Fruit fly (Drosophila melanogaster) whole organism, embryonic: ENCODE measurements around the gene saturn.

Source experiments
- Adf1 ChIP-seq: fragments of 200-800 bp; sonication (Bioruptor generic); IDR thresholded peaks from 2 replicates; pipeline ENCODE4 v1.3.6; 2022; ENCODE audit warnings: missing biosample characterization, missing genetic modification characterization
- Awh ChIP-seq: fragments of 200-800 bp; sonication (Bioruptor generic); IDR thresholded peaks from 2 replicates; pipeline ENCODE4, ENCODE4 v1.3.6; 2022; ENCODE audit warnings: missing biosample characterization, missing genetic modification characterization
- Bgb ChIP-seq: fragments of 200-800 bp; sonication (Bioruptor generic); IDR thresholded peaks from 2 replicates; pipeline ENCODE4 v1.3.6; 2022; ENCODE audit warnings: missing biosample characterization, missing genetic modification characterization; ENCODE audit not compliant: partially characterized antibody
- BtbVII ChIP-seq: fragments of 200-800 bp; sonication (Bioruptor generic); optimal IDR thresholded peaks from 3 replicates; lab custom pipeline; 2017; ENCODE audit warnings: missing biosample characterization, mild to moderate bottlenecking, missing genetic modification characterization
- CG10267 ChIP-seq: fragments of 200-800 bp; sonication (Bioruptor generic); optimal IDR thresholded peaks from 2 replicates; lab custom pipeline; 2018; ENCODE audit warnings: missing biosample characterization, mild to moderate bottlenecking, missing genetic modification characterization, moderate library complexity
- CG13287 ChIP-seq: fragments of 200-800 bp; sonication (Bioruptor generic); IDR thresholded peaks from 2 replicates; pipeline ENCODE4 v1.3.6; 2022; ENCODE audit warnings: missing biosample characterization, missing genetic modification characterization; ENCODE audit not compliant: partially characterized antibody
- CG14667 ChIP-seq: fragments of 200-800 bp; sonication (Bioruptor generic); IDR thresholded peaks from 2 replicates; pipeline ENCODE4 v1.3.6; 2022; ENCODE audit warnings: missing biosample characterization, missing genetic modification characterization
- CG15011 ChIP-seq: fragments of 200-800 bp; sonication (Bioruptor generic); optimal IDR thresholded peaks from 3 replicates; lab custom pipeline; 2018; ENCODE audit warnings: missing biosample characterization, mild to moderate bottlenecking, missing genetic modification characterization
- CG15269 ChIP-seq: fragments of 200-800 bp; sonication (Bioruptor generic); optimal IDR thresholded peaks from 2 replicates; lab custom pipeline; 2018; ENCODE audit warnings: missing biosample characterization, mild to moderate bottlenecking, missing genetic modification characterization, moderate library complexity
- CG17186 ChIP-seq: fragments of 200-800 bp; sonication (Bioruptor generic); optimal IDR thresholded peaks from 3 replicates; lab custom pipeline; 2017; ENCODE audit warnings: missing biosample characterization, missing genetic modification reagents, missing genetic modification characterization
- CG17802 ChIP-seq: fragments of 200-800 bp; sonication (Bioruptor generic); optimal IDR thresholded peaks from 2 replicates; lab custom pipeline; 2018; ENCODE audit warnings: missing biosample characterization, mild to moderate bottlenecking, missing genetic modification characterization, moderate library complexity
- CG31365 ChIP-seq: fragments of 200-800 bp; sonication (Bioruptor generic); optimal IDR thresholded peaks from 2 replicates; lab custom pipeline; 2018; ENCODE audit warnings: missing biosample characterization, mild to moderate bottlenecking, missing genetic modification characterization
- CG32772 ChIP-seq: fragments of 200-800 bp; sonication (Bioruptor generic); IDR thresholded peaks from 2 replicates; pipeline ENCODE4 v1.3.6; 2022; ENCODE audit warnings: missing biosample characterization, missing genetic modification characterization
- CG34224 ChIP-seq: fragments of 200-800 bp; sonication (Bioruptor generic); IDR thresholded peaks from 3 replicates; pipeline ENCODE4 v1.3.6; 2022; ENCODE audit warnings: missing biosample characterization, missing genetic modification characterization; ENCODE audit not compliant: partially characterized antibody
- CG4360 ChIP-seq: fragments of 200-800 bp; sonication (Bioruptor generic); IDR thresholded peaks from 2 replicates; pipeline ENCODE4 v1.3.6; 2022; ENCODE audit warnings: missing biosample characterization, missing genetic modification characterization
- CG7839 ChIP-seq: fragments of 200-800 bp; sonication (Bioruptor generic); optimal IDR thresholded peaks from 3 replicates; lab custom pipeline; 2018; ENCODE audit warnings: missing biosample characterization, mild to moderate bottlenecking, missing genetic modification characterization, moderate library complexity
- CG7963 ChIP-seq: fragments of 200-800 bp; sonication (Bioruptor generic); IDR thresholded peaks from 3 replicates; pipeline ENCODE4 v1.3.6; 2022; ENCODE audit warnings: missing biosample characterization, missing genetic modification characterization; ENCODE audit not compliant: partially characterized antibody
- CG9817 ChIP-seq: fragments of 200-800 bp; sonication (Bioruptor generic); optimal IDR thresholded peaks from 2 replicates; lab custom pipeline; 2018; ENCODE audit warnings: missing biosample characterization, mild to moderate bottlenecking, missing genetic modification characterization, moderate library complexity
- Camta ChIP-seq: fragments of 200-800 bp; sonication (Bioruptor generic); optimal IDR thresholded peaks from 2 replicates; lab custom pipeline; 2016; ENCODE audit warnings: missing biosample characterization, missing genetic modification characterization
- Dll ChIP-seq: fragments of 200-800 bp; sonication (Bioruptor generic); IDR thresholded peaks from 4 replicates; pipeline ENCODE4 v1.3.6; 2022; ENCODE audit warnings: missing biosample characterization, missing genetic modification characterization; ENCODE audit not compliant: partially characterized antibody
- Drgx ChIP-seq: fragments of 200-800 bp; sonication (Bioruptor generic); IDR thresholded peaks from 2 replicates; pipeline ENCODE4 v1.3.6; 2022; ENCODE audit warnings: missing biosample characterization, missing genetic modification characterization
- Eip74EF ChIP-seq, 2 experiments: fragments of 200-800 bp in 1 of 2; fragments of >200 bp in 1 of 2; sonication (Bioruptor generic) in 1 of 2; optimal IDR thresholded peaks; 2 replicates each; lab custom pipeline; 2017 to 2019; ENCODE audit warnings: missing biosample characterization in 2 of 2, missing genetic modification characterization in 2 of 2, mild to moderate bottlenecking in 1 of 2, moderate library complexity in 1 of 2
- H15 ChIP-seq: fragments of 200-800 bp; sonication (Bioruptor generic); IDR thresholded peaks from 3 replicates; pipeline ENCODE4 v1.3.6; 2022; ENCODE audit warnings: missing biosample characterization, missing genetic modification characterization
- HLH3B ChIP-seq: fragments of 200-800 bp; sonication (Bioruptor generic); IDR thresholded peaks from 2 replicates; pipeline ENCODE4 v1.3.6; 2022; ENCODE audit warnings: missing biosample characterization, missing genetic modification characterization
- Nf-YC ChIP-seq: fragments of 200-800 bp; optimal IDR thresholded peaks from 3 replicates; lab custom pipeline; 2019; ENCODE audit warnings: missing biosample characterization, mild to moderate bottlenecking, missing genetic modification characterization, moderate library complexity
- Rfx ChIP-seq: fragments of 200-800 bp; sonication (Bioruptor generic); IDR thresholded peaks from 2 replicates; pipeline ENCODE4 v1.3.6; 2022; ENCODE audit warnings: missing biosample characterization, missing genetic modification characterization
- Scr ChIP-seq: fragments of 200-800 bp; sonication (Bioruptor generic); IDR thresholded peaks from 2 replicates; pipeline ENCODE4 v1.3.6; 2022; ENCODE audit warnings: missing biosample characterization, missing genetic modification characterization; ENCODE audit not compliant: partially characterized antibody
- Stat92E ChIP-seq, 3 experiments: fragments of >200 bp in 2 of 3; fragments of 200-800 bp in 1 of 3; sonication (Bioruptor generic) in 1 of 3; optimal IDR thresholded peaks; 2 replicates each; lab custom pipeline; 2017 to 2019; ENCODE audit warnings: missing biosample characterization in 3 of 3, missing genetic modification characterization in 3 of 3, mild to moderate bottlenecking in 1 of 3, moderate library complexity in 1 of 3
- bbx ChIP-seq: fragments of 200-800 bp; sonication (Bioruptor generic); IDR thresholded peaks from 2 replicates; pipeline ENCODE4 v1.3.6; 2022; ENCODE audit warnings: missing biosample characterization, missing genetic modification characterization; ENCODE audit not compliant: partially characterized antibody
- ci ChIP-seq: fragments of 200-800 bp; sonication (Bioruptor generic); IDR thresholded peaks from 3 replicates; pipeline ENCODE4 v1.3.6; 2022; ENCODE audit warnings: missing biosample characterization, missing genetic modification characterization
- dmrt99B ChIP-seq: fragments of 200-800 bp; sonication (Bioruptor generic); optimal IDR thresholded peaks from 2 replicates; lab custom pipeline; 2018; ENCODE audit warnings: missing biosample characterization, mild to moderate bottlenecking, missing genetic modification characterization, moderate library complexity
- gce ChIP-seq: fragments of 200-800 bp; sonication (Bioruptor generic); IDR thresholded peaks from 3 replicates; pipeline ENCODE4 v1.3.6; 2022; ENCODE audit warnings: missing biosample characterization, missing genetic modification characterization
- hkb ChIP-seq, 2 experiments: fragments of 200-800 bp in 1 of 2; fragments of >200 bp in 1 of 2; sonication (Bioruptor generic) in 1 of 2; IDR thresholded peaks in 1 of 2; optimal IDR thresholded peaks in 1 of 2; 2 replicates each; pipeline versions ENCODE4 v1.3.6 to Lab custom; 2017 to 2022; ENCODE audit warnings: missing biosample characterization in 1 of 2, missing genetic modification characterization in 1 of 2
- jing ChIP-seq: fragments of 200-800 bp; sonication (Bioruptor generic); optimal IDR thresholded peaks from 2 replicates; lab custom pipeline; 2018; ENCODE audit warnings: missing biosample characterization, mild to moderate bottlenecking, missing genetic modification characterization
- kni ChIP-seq: fragments of 200-800 bp; sonication (Bioruptor generic); optimal IDR thresholded peaks from 3 replicates; lab custom pipeline; 2017; ENCODE audit warnings: mild to moderate bottlenecking, missing biosample characterization, missing genetic modification reagents, missing genetic modification characterization
- lov ChIP-seq, 2 experiments: fragments of 200-800 bp in 1 of 2; fragments of >200 bp in 1 of 2; sonication (Bioruptor generic) in 1 of 2; IDR thresholded peaks in 1 of 2; optimal IDR thresholded peaks in 1 of 2; 2 replicates in 1 of 2; 3 replicates in 1 of 2; pipeline versions ENCODE4 v1.3.6 to Lab custom; 2017 to 2022; ENCODE audit warnings: missing biosample characterization in 1 of 2, missing genetic modification characterization in 1 of 2
- mld ChIP-seq: fragments of 200-800 bp; sonication (Bioruptor generic); IDR thresholded peaks from 3 replicates; pipeline ENCODE4 v1.3.6; 2022; ENCODE audit warnings: missing biosample characterization, missing genetic modification characterization; ENCODE audit not compliant: partially characterized antibody
- onecut ChIP-seq: fragments of 200-800 bp; sonication (Bioruptor generic); IDR thresholded peaks from 2 replicates; pipeline ENCODE4 v1.3.6; 2022; ENCODE audit warnings: missing biosample characterization, missing genetic modification characterization
- sd ChIP-seq: fragments of 200-800 bp; sonication (Bioruptor generic); optimal IDR thresholded peaks from 3 replicates; lab custom pipeline; 2018; ENCODE audit warnings: missing biosample characterization, mild to moderate bottlenecking, missing genetic modification characterization, moderate library complexity
- sna ChIP-seq: fragments of 200-800 bp; sonication (Bioruptor generic); IDR thresholded peaks from 2 replicates; pipeline ENCODE4 v1.3.6; 2022; ENCODE audit warnings: missing biosample characterization, missing genetic modification characterization; ENCODE audit not compliant: partially characterized antibody
- stwl ChIP-seq: fragments of 200-800 bp; sonication (Bioruptor generic); optimal IDR thresholded peaks from 3 replicates; lab custom pipeline; 2018; ENCODE audit warnings: missing biosample characterization, mild to moderate bottlenecking, missing genetic modification characterization, moderate library complexity
- tna ChIP-seq: fragments of 200-800 bp; sonication (Bioruptor generic); IDR thresholded peaks from 2 replicates; pipeline ENCODE4 v1.3.6; 2022; ENCODE audit warnings: missing biosample characterization, missing genetic modification characterization; ENCODE audit not compliant: partially characterized antibody
- toy ChIP-seq: fragments of 200-800 bp; sonication (Bioruptor generic); IDR thresholded peaks from 2 replicates; pipeline ENCODE4 v1.3.6; 2022; ENCODE audit warnings: missing biosample characterization, missing genetic modification characterization
- trem ChIP-seq: fragments of 200-800 bp; optimal IDR thresholded peaks from 3 replicates; lab custom pipeline; 2019; ENCODE audit warnings: missing biosample characterization, mild to moderate bottlenecking, missing genetic modification characterization, moderate library complexity
- twi ChIP-seq: fragments of 200-800 bp; optimal IDR thresholded peaks from 2 replicates; lab custom pipeline; 2019; ENCODE audit warnings: missing biosample characterization, mild to moderate bottlenecking, missing genetic modification characterization, moderate library complexity
- unc-4 ChIP-seq: fragments of 200-800 bp; sonication (Bioruptor generic); IDR thresholded peaks from 2 replicates; pipeline ENCODE4 v1.3.6; 2022; ENCODE audit warnings: missing biosample characterization, missing genetic modification characterization; ENCODE audit not compliant: partially characterized antibody
- yki ChIP-seq: fragments of >200 bp; optimal IDR thresholded peaks from 3 replicates; lab custom pipeline; 2018

saturn gene

DNA sequence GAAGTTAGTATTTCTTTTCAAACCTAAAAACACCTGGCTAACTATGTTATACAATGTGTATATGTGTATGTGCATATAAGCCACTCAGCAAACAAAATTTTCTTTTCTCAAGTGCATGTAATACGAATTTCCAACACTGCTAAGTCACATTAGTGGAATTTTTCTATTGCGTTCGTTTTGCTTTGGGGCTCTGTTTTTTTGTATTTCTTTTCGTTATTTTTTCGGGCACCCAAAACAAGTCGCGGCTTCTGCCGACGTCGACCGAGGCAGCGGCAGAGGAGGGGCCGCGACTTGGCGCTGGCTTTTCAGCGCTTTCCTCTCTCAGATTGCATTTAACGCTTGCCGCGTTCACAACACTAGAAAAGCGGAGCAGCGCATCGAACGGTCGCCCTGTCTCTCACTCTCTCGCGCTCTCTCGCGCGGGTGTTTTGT lies 16.3 kb downstream of the saturn start:
- no peak for TF ChIP-seq CG9817 (tag; lab: Kevin White, UChicago)
- TF ChIP-seq Drgx, result peak; percentile 73
- TF ChIP-seq CG10267 (tag; lab: Kevin White, UChicago), result peak; percentile 69
- no peak for TF ChIP-seq Camta
- peak; percentile 37; the same call in 1 of the 2 replicates for TF ChIP-seq Scr (GFP tag; lab: Robert Waterston, UW)
- TF ChIP-seq CG4360 (GFP tag; lab: Robert Waterston, UW), result peak; percentile 66
- peak; percentile 7 for TF ChIP-seq kni (GFP tag; lab: Kevin White, UChicago)
- TF ChIP-seq Bgb (GFP tag; lab: Robert Waterston, UW), result peak; percentile 27; the same call in 1 of the 2 replicates
- no peak for TF ChIP-seq CG14667 (GFP tag; lab: Robert Waterston, UW)
- no peak for TF ChIP-seq hkb (optimal IDR thresholded peaks at IDR 0.05; lab: Kevin White, UChicago)
- peak; percentile 44; the same call in 1 of the 2 replicates for TF ChIP-seq hkb (GFP tag; IDR thresholded peaks at IDR 0.05; lab: Robert Waterston, UW)
- no peak for TF ChIP-seq lov (optimal IDR thresholded peaks at IDR 0.05; lab: Kevin White, UChicago)
- TF ChIP-seq lov (GFP tag; IDR thresholded peaks at IDR 0.05; lab: Robert Waterston, UW), result 0 out of 3 replicates have a peak, but pooled peaks have one; percentile 54
- no peak for TF ChIP-seq Nf-YC (tag; lab: Kevin White, UChicago)
- peak; percentile 28; the same call in 1 of the 2 replicates for TF ChIP-seq unc-4
- TF ChIP-seq sd (tag; lab: Kevin White, UChicago), result peak; percentile 49
- TF ChIP-seq CG31365, result no peak
- peak; percentile 14; the same call in 1 of the 2 replicates for TF ChIP-seq HLH3B (GFP tag; lab: Robert Waterston, UW)
- TF ChIP-seq sna (GFP tag; lab: Robert Waterston, UW), result peak; percentile 79
- no peak for TF ChIP-seq toy (GFP tag; lab: Robert Waterston, UW)
- TF ChIP-seq CG34224 (GFP tag; lab: Robert Waterston, UW), result peak; percentile 43; the same call in 1 of the 3 replicates
- no peak for TF ChIP-seq CG7839
- TF ChIP-seq trem (tag; lab: Kevin White, UChicago), result peak; percentile 12
- TF ChIP-seq onecut (GFP tag; lab: Robert Waterston, UW), result 0 out of 2 replicates have a peak, but pooled peaks have one; percentile 17
- peak; percentile 24; the same call in 1 of the 3 replicates for TF ChIP-seq mld (GFP tag; lab: Robert Waterston, UW)
- no peak for TF ChIP-seq Awh (GFP tag; lab: Robert Waterston, UW)
- no peak for TF ChIP-seq CG15269 (tag; lab: Kevin White, UChicago)
- TF ChIP-seq bbx (GFP tag; lab: Robert Waterston, UW), result peak; percentile 59
- TF ChIP-seq twi (tag; lab: Kevin White, UChicago), result no peak
- TF ChIP-seq yki, result peak; percentile 52
- peak; percentile 30; the same call in 1 of the 3 replicates for TF ChIP-seq gce (GFP tag; lab: Robert Waterston, UW)
- no peak for TF ChIP-seq CG15011 (GFP tag; lab: Kevin White, UChicago)
- peak in 1 of 2 experiments; percentile 4 for TF ChIP-seq Eip74EF (GFP tag; optimal IDR thresholded peaks at IDR 0.05; lab: Kevin White, UChicago)
- TF ChIP-seq BtbVII (GFP tag; lab: Kevin White, UChicago), result no peak
- peak in 1 of 3 experiments; percentile 35 for TF ChIP-seq Stat92E (GFP tag; optimal IDR thresholded peaks at IDR 0.05; lab: Kevin White, UChicago)
- no peak for TF ChIP-seq CG32772 (GFP tag; lab: Robert Waterston, UW)
- no peak for TF ChIP-seq H15 (GFP tag; lab: Robert Waterston, UW)
- TF ChIP-seq CG7963 (GFP tag; lab: Robert Waterston, UW), result 0 out of 3 replicates have a peak, but pooled peaks have one; percentile 7
- peak; percentile 60; the same call in 1 of the 2 replicates for TF ChIP-seq CG13287 (GFP tag; lab: Robert Waterston, UW)
- no peak for TF ChIP-seq CG17802 (tag; lab: Kevin White, UChicago)
- peak; percentile 66 for TF ChIP-seq Dll (GFP tag; lab: Robert Waterston, UW)
- TF ChIP-seq dmrt99B (tag; lab: Kevin White, UChicago), result peak; percentile 36
- TF ChIP-seq Adf1 (GFP tag; lab: Robert Waterston, UW), result peak; percentile 91
- TF ChIP-seq CG17186, result no peak
- no peak for TF ChIP-seq tna
- TF ChIP-seq stwl (tag; lab: Kevin White, UChicago), result peak; percentile 100
- peak; percentile 67; the same call in 2 of the 3 replicates for TF ChIP-seq ci (GFP tag; lab: Robert Waterston, UW)
- TF ChIP-seq jing (GFP tag; lab: Kevin White, UChicago), result no peak
- TF ChIP-seq Rfx (GFP tag; lab: Robert Waterston, UW), result 0 out of 2 replicates have a peak, but pooled peaks have one; percentile 23
